Fruit fly (Drosophila melanogaster) ovary, adult (tissue): ENCODE data around the gene CG9717.

Experiments
- CG17801 ChIP-seq: fragments of 200-800 bp; optimal IDR thresholded peaks from 2 replicates; lab custom pipeline; 2019; ENCODE audit warnings: missing biosample characterization, mild to moderate bottlenecking, missing genetic modification characterization, moderate library complexity; ENCODE audit not compliant: partially characterized antibody

CG9717 gene

DNA sequence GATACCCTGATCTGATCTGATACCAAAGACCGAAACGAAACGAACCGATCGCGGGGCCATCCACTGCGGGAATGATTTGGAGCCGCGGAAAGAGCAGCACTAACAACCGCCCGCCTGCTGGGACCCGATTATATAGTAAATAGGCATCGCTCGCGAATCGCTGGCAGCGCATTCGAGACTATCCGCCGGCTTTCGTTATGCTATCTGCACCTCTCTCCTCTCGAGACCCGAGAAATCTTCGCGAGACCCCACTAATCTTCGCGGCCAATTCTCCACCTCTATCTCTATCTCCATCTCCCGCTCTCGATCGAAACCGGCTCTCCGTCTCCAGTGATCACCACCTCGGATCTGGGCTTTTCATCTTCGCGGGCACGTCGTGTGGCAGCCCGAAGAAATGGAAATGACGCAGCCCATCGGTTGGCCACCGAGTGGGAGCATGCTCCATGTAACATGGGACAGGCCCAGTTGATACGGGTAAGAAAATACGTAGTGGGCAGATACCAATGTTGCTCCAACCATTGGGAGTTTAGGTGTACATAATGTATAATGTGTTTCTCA lies at the start of gene CG9717:
Gene CG9717 (minus strand): TSS at position 107 of the 558 bp plus-strand sequence.
- TF ChIP-seq CG17801 (GFP tag; lab: Kevin White, UChicago): no peak

DNA sequence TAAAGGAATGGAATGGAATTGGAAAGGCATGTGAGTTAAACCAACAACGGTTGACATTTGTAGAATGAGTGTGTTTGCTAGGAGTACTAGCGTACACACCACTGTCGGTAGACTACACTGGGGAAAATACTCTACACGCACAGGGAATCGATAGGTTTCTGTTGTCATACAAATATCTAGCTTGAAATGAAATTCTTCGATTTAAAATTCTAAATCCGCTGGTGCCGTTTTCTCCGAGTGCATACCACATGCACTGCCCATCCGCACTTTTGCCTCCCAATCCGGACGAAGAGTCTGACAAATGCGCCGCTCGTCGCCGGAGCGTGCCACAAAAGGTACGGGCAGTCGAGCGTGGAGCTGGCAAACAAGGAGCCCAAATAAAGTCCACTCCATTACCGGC lies 41.8 kb upstream of the CG9717 start, which contains the start of gene CG2267:
Gene CG2267 (minus strand): TSS at position 101 of the 400 bp plus-strand sequence.
- no peak for TF ChIP-seq CG17801 (GFP tag; lab: Kevin White, UChicago)

- TF ChIP-seq CG17801 (GFP tag; lab: Kevin White, UChicago): no peak
Measured at dm6 chr3R:30621806-30622205, 34.7 kb upstream of the CG9717 start, which contains the start of gene CG44954. Gene CG44954, minus strand, starts transcription at chr3R:30621906.

DNA sequence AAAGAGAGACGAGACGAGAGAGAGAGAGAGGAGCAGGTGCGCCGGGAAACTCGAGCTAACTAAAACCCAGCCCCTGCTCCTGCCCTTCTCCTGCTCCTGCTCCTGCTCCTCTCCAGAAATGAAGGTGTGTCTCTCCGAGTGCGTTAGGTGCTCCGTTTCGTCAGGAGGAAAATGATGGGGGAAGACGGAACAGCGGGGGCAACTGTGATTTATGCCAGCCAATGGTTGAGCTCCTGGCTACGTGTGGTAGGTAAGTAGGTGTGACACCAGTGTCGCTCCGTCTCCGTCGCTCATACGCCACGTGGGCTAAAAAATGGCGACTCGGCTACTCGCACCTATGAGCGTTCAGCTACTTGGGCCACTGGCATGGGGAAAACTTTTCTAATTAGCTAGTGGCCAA lies 30.4 kb upstream of the CG9717 start:
- no peak for TF ChIP-seq CG17801 (GFP tag; lab: Kevin White, UChicago)

dm6 chr3R:30616098-30616857 lies 29.2 kb upstream of the CG9717 start:
- TF ChIP-seq CG17801 (GFP tag; lab: Kevin White, UChicago): no peak

- TF ChIP-seq CG17801 (GFP tag; lab: Kevin White, UChicago): no peak
Measured at dm6 chr3R:30605889-30606288, 18.8 kb upstream of the CG9717 start, which contains the start of gene CG31016. Gene CG31016, plus strand, starts transcription at chr3R:30606189.

DNA sequence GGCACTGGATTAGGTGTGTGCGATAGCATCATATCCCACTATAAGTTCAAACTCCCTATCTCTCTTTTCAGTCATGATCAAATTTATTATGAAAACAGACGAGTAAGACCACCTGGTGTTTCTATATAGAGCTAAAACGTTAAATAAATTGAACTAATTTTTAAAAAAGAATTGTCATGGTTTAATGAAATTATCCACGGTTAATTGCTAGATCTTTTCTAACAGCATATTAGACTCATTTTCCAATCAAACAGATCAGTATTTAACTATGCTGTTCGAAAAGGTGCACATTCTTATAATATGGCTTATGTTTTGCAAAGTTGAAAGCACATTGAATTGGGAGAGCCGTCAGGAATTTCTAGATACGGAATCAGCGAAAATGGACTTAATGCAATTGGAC lies 16.8 kb upstream of the CG9717 start, which contains the start of gene PH4alphaNE3:
Gene PH4alphaNE3 (plus strand): TSS at position 301 of the 400 bp plus-strand sequence.
- TF ChIP-seq CG17801 (GFP tag; lab: Kevin White, UChicago): no peak

DNA sequence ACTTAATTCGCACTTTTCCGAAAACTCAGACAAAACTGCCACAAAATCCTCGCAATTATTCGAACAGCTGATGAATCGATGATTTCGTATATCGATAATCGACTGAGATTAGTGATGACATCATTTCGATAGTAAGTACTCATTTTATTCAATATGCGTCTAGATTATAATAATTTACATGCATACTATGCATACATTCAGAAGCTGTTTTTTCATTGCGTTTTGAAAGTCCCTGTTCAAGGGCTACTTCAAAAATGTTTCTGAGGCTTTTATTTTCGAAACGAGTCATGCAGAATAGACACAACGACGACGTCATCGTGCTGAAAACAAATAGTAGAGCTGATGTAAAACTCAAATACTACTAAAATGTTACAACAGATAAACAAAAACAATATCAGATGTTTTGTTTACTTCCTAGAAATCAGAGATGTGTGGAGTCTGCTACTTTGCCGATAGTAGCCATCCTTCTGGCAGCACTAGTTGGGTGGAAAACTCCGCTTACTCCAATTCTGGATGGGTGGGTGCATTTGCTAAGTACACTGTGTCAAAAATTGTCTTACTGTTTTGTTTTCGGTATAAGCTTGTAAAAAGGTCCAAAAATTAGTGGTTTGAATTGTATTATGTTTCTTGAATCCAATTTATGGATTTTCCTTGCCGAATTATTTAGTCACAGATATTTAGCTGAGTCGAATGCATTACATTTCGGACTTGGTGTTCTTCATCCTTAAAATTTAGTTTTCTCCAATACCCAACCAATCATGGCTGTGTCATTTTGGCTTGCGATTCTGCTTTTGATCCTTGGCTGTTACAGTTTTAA lies 14.5 kb upstream of the CG9717 start, which contains the start of the genes CG2246 and CG31021:
Gene CG2246 (minus strand): TSS at position 50 of the 817 bp plus-strand sequence.
Gene CG31021 (plus strand): TSS at position 767 of the 817 bp plus-strand sequence.
- peak; percentile 37 for TF ChIP-seq CG17801 (GFP tag; lab: Kevin White, UChicago)

DNA sequence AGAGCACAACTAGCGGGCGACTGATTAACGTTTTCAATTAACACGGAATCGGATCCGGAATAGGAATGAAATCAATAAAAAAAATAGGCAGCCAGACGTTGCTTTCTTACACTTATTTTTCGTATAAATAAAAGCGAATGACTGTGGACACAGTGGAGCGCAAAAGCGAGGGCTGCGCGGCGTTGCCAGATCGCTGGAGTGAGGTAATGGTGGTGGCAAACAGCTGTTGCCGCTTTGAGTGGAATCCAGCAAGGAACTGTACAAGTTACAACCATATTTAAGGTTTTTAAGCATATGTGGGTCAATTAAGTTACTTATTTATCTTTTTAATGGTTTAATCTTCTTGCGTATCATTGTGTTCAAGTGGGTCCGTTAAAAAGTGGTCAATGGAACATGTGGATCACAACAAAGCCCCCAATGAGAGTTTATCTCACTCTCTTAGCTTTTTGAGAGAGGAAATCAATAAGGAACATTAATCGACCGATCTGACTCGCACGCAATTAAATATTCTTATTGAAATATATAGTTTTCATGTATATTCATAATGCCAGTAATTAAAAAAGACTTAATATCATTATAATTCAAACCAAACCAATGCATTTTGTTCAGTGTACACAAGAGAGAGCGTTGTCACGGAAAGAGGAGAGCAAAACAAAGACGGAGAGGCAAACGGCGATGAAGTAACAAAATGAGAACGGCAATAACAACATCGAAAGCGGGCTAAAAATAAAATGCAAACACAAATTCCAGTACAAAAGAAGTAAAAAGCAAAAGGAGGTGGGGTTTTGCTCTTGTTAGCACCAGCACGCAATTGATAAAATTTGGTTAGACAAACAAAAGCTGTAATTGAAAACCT lies 13.3 kb upstream of the CG9717 start:
- peak; percentile 88 for TF ChIP-seq CG17801 (GFP tag; lab: Kevin White, UChicago)

DNA sequence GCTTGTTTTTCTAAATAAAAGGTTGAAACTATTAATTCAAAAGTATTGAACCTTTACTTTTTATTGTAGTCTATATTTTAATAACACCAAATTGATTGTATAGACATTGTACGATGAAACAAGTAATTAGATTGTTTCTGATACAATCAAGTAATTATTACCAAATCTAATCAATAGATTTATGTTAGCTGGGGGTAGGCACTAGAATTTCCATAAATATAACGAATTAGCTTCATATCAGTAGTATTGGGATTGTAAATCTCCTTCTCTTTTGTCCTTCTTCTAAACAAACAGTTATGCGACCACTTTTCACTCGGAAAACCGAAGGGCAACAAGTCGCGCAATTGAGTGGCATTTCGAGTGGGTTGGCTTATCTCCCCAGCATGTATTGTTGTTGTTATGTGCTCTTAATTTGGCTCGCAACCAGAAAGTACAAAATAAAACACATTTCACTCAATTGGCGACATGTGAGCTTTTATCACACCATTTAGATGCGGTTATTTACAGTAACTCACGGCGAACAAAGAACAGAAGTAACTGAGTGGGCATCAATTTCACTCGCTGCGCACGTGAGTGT lies 12.4 kb upstream of the CG9717 start:
- no peak for TF ChIP-seq CG17801 (GFP tag; lab: Kevin White, UChicago)

DNA sequence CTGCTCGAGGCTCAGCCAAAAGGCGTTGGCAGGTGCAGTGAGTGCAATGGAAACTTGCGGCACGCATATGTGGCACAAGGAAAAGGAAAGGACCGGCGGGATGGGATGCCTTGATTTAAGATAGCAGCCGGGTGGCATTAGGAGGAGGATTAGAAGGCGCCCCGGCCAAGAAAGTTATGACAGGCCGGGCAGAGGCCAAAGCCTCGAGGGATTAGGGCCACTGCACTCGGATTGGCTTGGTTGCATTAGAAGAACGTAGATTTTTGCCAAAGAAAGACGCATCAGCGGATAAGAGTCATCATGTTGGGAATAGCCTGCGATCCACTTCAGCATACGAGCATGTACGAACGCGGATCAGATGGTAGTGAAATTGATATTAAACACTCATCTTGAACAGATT lies 9.6 kb upstream of the CG9717 start, which contains the start of gene CG31019:
Gene CG31019 (plus strand): TSS at position 301 of the 400 bp plus-strand sequence.
- no peak for TF ChIP-seq CG17801 (GFP tag; lab: Kevin White, UChicago)

DNA sequence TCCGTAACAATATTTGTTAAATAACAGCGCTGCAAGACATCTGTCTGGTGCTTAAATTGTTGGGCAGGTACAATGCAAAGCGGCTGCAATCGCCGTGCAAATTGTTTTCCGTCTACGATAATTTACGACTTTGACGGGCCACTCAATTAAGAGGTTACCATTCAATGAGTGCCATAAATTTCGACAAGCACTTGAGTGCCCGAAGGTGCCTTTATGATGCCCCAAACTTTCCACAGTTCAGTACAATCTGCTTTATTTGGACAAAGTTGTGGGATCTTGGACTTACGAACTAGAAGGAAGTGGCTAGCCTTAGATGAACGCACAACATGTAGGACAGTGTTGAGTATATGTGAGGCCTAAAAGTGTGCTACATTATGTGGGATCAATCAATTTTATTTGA lies 5.6 kb upstream of the CG9717 start:
- TF ChIP-seq CG17801 (GFP tag; lab: Kevin White, UChicago): no peak

DNA sequence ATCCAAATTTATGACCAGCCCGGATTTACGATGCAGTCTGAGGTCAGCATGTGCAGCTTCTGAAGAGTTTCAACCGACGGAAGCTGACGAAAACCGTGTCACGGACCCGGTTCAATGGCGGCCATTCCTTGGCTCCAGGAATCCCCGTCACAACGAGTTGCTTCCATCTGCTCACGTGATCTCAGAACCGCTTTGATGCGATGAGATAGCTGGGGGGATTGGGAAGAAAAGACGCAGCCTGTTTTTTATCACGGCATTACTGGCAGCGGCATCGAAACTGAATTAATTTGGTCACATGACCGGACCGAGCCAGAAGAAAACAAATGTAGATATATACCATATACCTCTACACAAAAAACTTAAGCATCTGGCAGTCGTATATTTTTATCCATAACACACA lies 3.7 kb upstream of the CG9717 start:
- TF ChIP-seq CG17801 (GFP tag; lab: Kevin White, UChicago): no peak
